Fruit fly (Drosophila melanogaster): ENCODE measurements around the gene CG31468.

- TF ChIP-seq OdsH (GFP tag; optimal IDR thresholded peaks at IDR 0.05), result no peak
- TF ChIP-seq Mio (GFP tag; optimal IDR thresholded peaks at IDR 0.05), result no peak
- peak; percentile 24 for TF ChIP-seq fru (GFP tag; optimal IDR thresholded peaks at IDR 0.05)
- TF ChIP-seq sage (GFP tag; optimal IDR thresholded peaks at IDR 0.05), result peak; percentile 34
- TF ChIP-seq psq (GFP tag; optimal IDR thresholded peaks at IDR 0.05), result no peak
- TF ChIP-seq pan (optimal IDR thresholded peaks at IDR 0.05), result no peak
- peak; percentile 11 for TF ChIP-seq br (GFP tag; optimal IDR thresholded peaks at IDR 0.05)
- peak; percentile 10 for TF ChIP-seq HLH106 (tag; optimal IDR thresholded peaks at IDR 0.05)
- peak; percentile 45 for TF ChIP-seq h (GFP tag; optimal IDR thresholded peaks at IDR 0.05)
Observed at dm6 chr3R:23723381-23724034, 23.4 kb upstream of the CG31468 start.
